Fruit fly (Drosophila melanogaster) whole organism, prepupa: ENCODE measurements around the gene CG11698.

Source experiments
- CG32006 ChIP-seq: fragments of 200-800 bp; sonication (Bioruptor generic); optimal IDR thresholded peaks from 3 replicates; lab custom pipeline; 2017; ENCODE audit warnings: missing biosample characterization, mild to moderate bottlenecking, missing genetic modification characterization
- Ets96B ChIP-seq: fragments of 200-800 bp; optimal IDR thresholded peaks from 2 replicates; lab custom pipeline; 2019; ENCODE audit warnings: missing biosample characterization, mild to moderate bottlenecking, missing genetic modification characterization, moderate library complexity
- Gug ChIP-seq: fragments of 200-800 bp; sonication (Bioruptor generic); IDR thresholded peaks from 2 replicates; pipeline ENCODE4 v1.3.6; 2022; ENCODE audit warnings: missing biosample characterization, missing genetic modification characterization
- Met ChIP-seq: fragments of 200-800 bp; sonication (Bioruptor generic); optimal IDR thresholded peaks from 3 replicates; lab custom pipeline; 2016; ENCODE audit warnings: missing biosample characterization, missing genetic modification characterization
- OdsH ChIP-seq: fragments of 200-800 bp; sonication (Bioruptor generic); optimal IDR thresholded peaks from 3 replicates; lab custom pipeline; 2016; ENCODE audit warnings: missing biosample characterization, missing genetic modification characterization
- Sox102F ChIP-seq: fragments of 200-800 bp; sonication (Bioruptor generic); optimal IDR thresholded peaks from 2 replicates; lab custom pipeline; 2016; ENCODE audit warnings: missing biosample characterization, mild to moderate bottlenecking, missing genetic modification characterization
- Sox14 ChIP-seq: fragments of 200-800 bp; sonication (Bioruptor generic); optimal IDR thresholded peaks from 3 replicates; lab custom pipeline; 2016; ENCODE audit warnings: missing biosample characterization, missing genetic modification characterization
- cyc ChIP-seq: fragments of 200-800 bp; sonication (Bioruptor generic); optimal IDR thresholded peaks from 3 replicates; lab custom pipeline; 2016; ENCODE audit warnings: missing biosample characterization, missing genetic modification characterization
- spab ChIP-seq: fragments of 200-800 bp; sonication (Bioruptor generic); optimal IDR thresholded peaks from 2 replicates; lab custom pipeline; 2017; ENCODE audit warnings: missing biosample characterization, mild to moderate bottlenecking, missing genetic modification characterization, missing genetic modification reagents

DNA sequence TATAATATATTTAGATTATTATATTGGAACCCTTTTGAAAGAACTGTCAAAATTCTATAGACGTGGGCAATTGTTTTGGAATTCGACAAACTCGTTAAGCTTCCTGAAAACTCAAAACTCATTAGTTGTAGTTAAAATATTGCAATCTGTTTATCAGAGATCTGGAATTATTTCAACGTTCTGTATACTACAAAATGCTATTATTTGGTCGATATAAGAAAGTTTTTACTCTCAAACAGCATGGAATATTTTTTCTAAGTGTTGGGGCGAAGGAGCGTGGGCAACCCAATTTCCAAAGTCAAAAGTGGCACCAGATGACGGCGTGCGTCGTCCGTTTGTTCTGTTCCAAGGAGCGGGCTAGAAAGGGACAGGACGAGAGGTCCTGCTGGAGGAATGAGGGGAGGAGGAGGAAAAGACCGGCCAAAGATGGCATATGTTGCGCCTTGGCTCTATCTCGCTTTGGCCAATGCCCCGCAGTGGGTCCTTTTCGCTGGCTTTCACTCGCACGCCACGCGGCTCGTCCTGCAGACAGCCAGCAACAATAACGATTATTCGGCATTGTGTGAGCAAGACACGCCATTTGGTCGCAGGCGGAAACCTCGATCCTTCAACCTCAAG is 26.2 kb upstream of the CG11698 start:
- no peak for TF ChIP-seq Met (GFP tag; lab: Kevin White, UChicago)
- no peak for TF ChIP-seq spab
- no peak for TF ChIP-seq Sox14 (GFP tag; lab: Kevin White, UChicago)
- TF ChIP-seq Gug (GFP tag; lab: Robert Waterston, UW) = no peak
- TF ChIP-seq CG32006 (GFP tag; lab: Kevin White, UChicago) = no peak
- TF ChIP-seq Sox102F (GFP tag; lab: Kevin White, UChicago) = no peak
- no peak for TF ChIP-seq cyc
- TF ChIP-seq Ets96B = no peak
- TF ChIP-seq OdsH (GFP tag; lab: Kevin White, UChicago) = no peak
